Worm (Caenorhabditis elegans) whole organism, L4/young adult: ENCODE results near the gene pax-1.

Experiments used
- W03F9.2 ChIP-seq: fragments of 150-350 bp; optimal IDR thresholded peaks from 2 replicates; lab custom pipeline; 2014; ENCODE audit warnings: missing biosample characterization, missing genetic modification characterization
- him-1 ChIP-seq: sonication (generic microtip); optimal IDR thresholded peaks from 2 replicates; lab custom pipeline; 2016; ENCODE audit warnings: missing genotype, missing genetic modification reagents, missing genetic modification characterization, missing compliant biosample characterization

DNA sequence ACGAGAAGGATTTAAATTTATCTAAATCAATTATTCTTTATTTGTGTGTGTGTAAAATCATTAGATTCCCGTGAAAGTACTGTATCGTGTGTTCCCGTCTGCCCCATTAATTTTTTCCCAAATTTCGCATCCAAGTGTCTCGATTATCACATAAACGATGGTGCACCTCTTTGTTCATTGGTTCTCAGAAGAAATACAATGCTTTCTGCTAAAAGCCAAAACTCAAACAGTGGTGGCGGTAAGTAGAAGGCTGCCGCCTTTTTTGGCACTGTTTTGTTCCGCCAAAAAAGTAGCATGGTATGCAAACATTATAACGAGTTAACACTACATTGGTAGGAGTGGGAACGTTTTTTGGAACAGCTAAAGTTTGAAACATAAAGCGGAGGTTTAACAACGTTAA is 1.3 kb upstream of the pax-1 start:
- TF ChIP-seq W03F9.2 (no peak), him-1 (tag; lab: Kevin White, UChicago) (no peak)
